Fruit fly (Drosophila melanogaster) whole organism, embryonic: Measurements from ENCODE around the gene CG31463.

Source experiments
- Abd-B ChIP-seq: fragments of 200-800 bp; sonication (Bioruptor generic); optimal IDR thresholded peaks from 2 replicates; lab custom pipeline; 2018; ENCODE audit warnings: missing biosample characterization, mild to moderate bottlenecking, missing genetic modification characterization, moderate library complexity
- BEAF-32 ChIP-seq: fragments of 200-800 bp; sonication (Bioruptor generic); optimal IDR thresholded peaks from 3 replicates; lab custom pipeline; 2017; ENCODE audit warnings: missing biosample characterization, missing genetic modification characterization, mild to moderate bottlenecking, moderate library complexity, missing genetic modification reagents
- Blimp-1 ChIP-seq: fragments of 200-800 bp; sonication (Bioruptor generic); optimal IDR thresholded peaks from 3 replicates; lab custom pipeline; 2018; ENCODE audit warnings: missing biosample characterization, missing genetic modification characterization, mild to moderate bottlenecking, moderate library complexity, missing genetic modification reagents
- CG11398 ChIP-seq: fragments of 200-800 bp; sonication (Bioruptor generic); optimal IDR thresholded peaks from 2 replicates; lab custom pipeline; 2016; ENCODE audit warnings: missing biosample characterization, missing genetic modification characterization
- CG11456 ChIP-seq: fragments of 200-800 bp; sonication (Bioruptor generic); IDR thresholded peaks from 3 replicates; pipeline ENCODE4 v1.3.6; 2022; ENCODE audit warnings: missing biosample characterization, missing genetic modification characterization
- CG11723 ChIP-seq: fragments of 200-800 bp; sonication (Bioruptor generic); optimal IDR thresholded peaks from 2 replicates; lab custom pipeline; 2017; ENCODE audit warnings: missing biosample characterization, mild to moderate bottlenecking, missing genetic modification characterization
- CG12104 ChIP-seq: fragments of 200-800 bp; sonication (Bioruptor generic); optimal IDR thresholded peaks from 3 replicates; lab custom pipeline; 2016; ENCODE audit warnings: missing biosample characterization, missing genetic modification characterization
- CG12391 ChIP-seq: fragments of 200-800 bp; sonication (Bioruptor generic); optimal IDR thresholded peaks from 3 replicates; lab custom pipeline; 2018; ENCODE audit warnings: missing biosample characterization, mild to moderate bottlenecking, missing genetic modification characterization, moderate library complexity
- CG14014 ChIP-seq: fragments of 200-800 bp; sonication (Bioruptor generic); IDR thresholded peaks from 2 replicates; pipeline ENCODE4 v1.3.6; 2022; ENCODE audit warnings: missing biosample characterization, missing genetic modification characterization
- CG17829 ChIP-seq: fragments of 200-800 bp; optimal IDR thresholded peaks from 2 replicates; lab custom pipeline; 2019; ENCODE audit warnings: missing biosample characterization, mild to moderate bottlenecking, missing genetic modification characterization, moderate library complexity
- CG18011 ChIP-seq: fragments of 200-800 bp; sonication (Bioruptor generic); optimal IDR thresholded peaks from 2 replicates; lab custom pipeline; 2017; ENCODE audit warnings: missing biosample characterization, missing genetic modification characterization, mild to moderate bottlenecking, moderate library complexity, missing genotype
- CG18262 ChIP-seq: fragments of 200-800 bp; optimal IDR thresholded peaks from 3 replicates; lab custom pipeline; 2019; ENCODE audit warnings: missing biosample characterization, mild to moderate bottlenecking, missing genetic modification characterization, moderate library complexity
- CG18476 ChIP-seq: fragments of 200-800 bp; sonication (Bioruptor generic); optimal IDR thresholded peaks from 2 replicates; lab custom pipeline; 2016; ENCODE audit warnings: missing biosample characterization, mild to moderate bottlenecking, missing genetic modification characterization
- CG2712 ChIP-seq: fragments of 200-800 bp; optimal IDR thresholded peaks from 3 replicates; lab custom pipeline; 2019; ENCODE audit warnings: missing biosample characterization, mild to moderate bottlenecking, missing genetic modification characterization, moderate library complexity
- CG3838 ChIP-seq: fragments of 200-800 bp; sonication (Bioruptor generic); optimal IDR thresholded peaks from 3 replicates; lab custom pipeline; 2016; ENCODE audit warnings: missing biosample characterization, missing genetic modification characterization
- CG6765 ChIP-seq: fragments of 200-800 bp; sonication (Bioruptor generic); optimal IDR thresholded peaks from 3 replicates; lab custom pipeline; 2017; ENCODE audit warnings: missing biosample characterization, mild to moderate bottlenecking, missing genetic modification characterization
- CG6791 ChIP-seq: fragments of 200-800 bp; sonication (Bioruptor generic); IDR thresholded peaks from 3 replicates; pipeline ENCODE4 v1.3.6; 2022; ENCODE audit warnings: missing biosample characterization, missing genetic modification characterization; ENCODE audit not compliant: partially characterized antibody
- CG8924 ChIP-seq: fragments of 200-800 bp; optimal IDR thresholded peaks from 3 replicates; lab custom pipeline; 2019; ENCODE audit warnings: missing biosample characterization, mild to moderate bottlenecking, missing genetic modification characterization, moderate library complexity
- CG9609 ChIP-seq: fragments of 200-800 bp; sonication (Bioruptor generic); optimal IDR thresholded peaks from 3 replicates; lab custom pipeline; 2016; ENCODE audit warnings: missing biosample characterization, missing genetic modification characterization
- CG9876 ChIP-seq: fragments of 200-800 bp; sonication (Bioruptor generic); optimal IDR thresholded peaks from 2 replicates; lab custom pipeline; 2016; ENCODE audit warnings: missing biosample characterization, missing genetic modification characterization
- CHES-1-like ChIP-seq: fragments of 200-800 bp; sonication (Bioruptor generic); optimal IDR thresholded peaks from 2 replicates; lab custom pipeline; 2016; ENCODE audit warnings: missing biosample characterization, missing genetic modification characterization
- CoRest ChIP-seq: fragments of 200-800 bp; sonication (Bioruptor generic); optimal IDR thresholded peaks from 3 replicates; lab custom pipeline; 2018; ENCODE audit warnings: missing biosample characterization, mild to moderate bottlenecking, missing genetic modification characterization, moderate library complexity
- Dip2 ChIP-seq: fragments of 200-800 bp; sonication (Bioruptor generic); IDR thresholded peaks from 2 replicates; pipeline ENCODE4 v1.3.6; 2022; ENCODE audit warnings: missing biosample characterization, missing genetic modification characterization
- Elba2 ChIP-seq: fragments of 200-800 bp; sonication (Bioruptor generic); optimal IDR thresholded peaks from 3 replicates; lab custom pipeline; 2016; ENCODE audit warnings: missing biosample characterization, missing genetic modification characterization
- Fer2 ChIP-seq: fragments of 200-800 bp; sonication (Bioruptor generic); optimal IDR thresholded peaks from 2 replicates; lab custom pipeline; 2018; ENCODE audit warnings: missing biosample characterization, mild to moderate bottlenecking, missing genetic modification characterization, moderate library complexity
- H2.0 ChIP-seq: fragments of 200-800 bp; sonication (Bioruptor generic); IDR thresholded peaks from 2 replicates; pipeline ENCODE4 v1.3.6; 2022; ENCODE audit warnings: missing biosample characterization, missing genetic modification characterization
- Hr39 ChIP-seq: fragments of >200 bp; optimal IDR thresholded peaks from 2 replicates; lab custom pipeline; 2017
- Hsf ChIP-seq: fragments of 200-800 bp; sonication (Bioruptor generic); optimal IDR thresholded peaks from 3 replicates; lab custom pipeline; 2016; ENCODE audit warnings: missing biosample characterization, missing genetic modification characterization
- Oaz ChIP-seq: fragments of 200-800 bp; sonication (Bioruptor generic); IDR thresholded peaks from 2 replicates; pipeline ENCODE4 v1.3.6; 2022; ENCODE audit warnings: missing biosample characterization, missing genetic modification characterization
- Sox100B ChIP-seq: fragments of 200-800 bp; sonication (Bioruptor generic); optimal IDR thresholded peaks from 3 replicates; lab custom pipeline; 2018; ENCODE audit warnings: missing biosample characterization, mild to moderate bottlenecking, missing genetic modification characterization
- Sry-β ChIP-seq: fragments of 200-800 bp; sonication (Bioruptor generic); optimal IDR thresholded peaks from 2 replicates; lab custom pipeline; 2018; ENCODE audit warnings: missing biosample characterization, mild to moderate bottlenecking, missing genetic modification characterization, moderate library complexity
- TFAM ChIP-seq: fragments of 200-800 bp; sonication (Bioruptor generic); optimal IDR thresholded peaks from 2 replicates; lab custom pipeline; 2017; ENCODE audit warnings: missing biosample characterization, missing genetic modification characterization, inconsistent platforms
- YL-1 ChIP-seq: fragments of 200-800 bp; sonication (Bioruptor generic); optimal IDR thresholded peaks from 3 replicates; lab custom pipeline; 2017; ENCODE audit warnings: missing biosample characterization, mild to moderate bottlenecking, missing genetic modification characterization
- amos ChIP-seq: fragments of 200-800 bp; sonication (Bioruptor generic); IDR thresholded peaks from 2 replicates; pipeline ENCODE4 v1.3.6; 2022; ENCODE audit warnings: missing biosample characterization, missing genetic modification characterization; ENCODE audit not compliant: partially characterized antibody
- ash1 ChIP-seq: fragments of 200-800 bp; sonication (Bioruptor generic); optimal IDR thresholded peaks from 2 replicates; lab custom pipeline; 2018; ENCODE audit warnings: missing biosample characterization, mild to moderate bottlenecking, missing genetic modification characterization
- bowl ChIP-seq: fragments of 200-800 bp; sonication (Bioruptor generic); IDR thresholded peaks from 2 replicates; pipeline ENCODE4 v1.3.6; 2022; ENCODE audit warnings: missing biosample characterization, missing genetic modification characterization
- cato ChIP-seq: fragments of 200-800 bp; sonication (Bioruptor generic); optimal IDR thresholded peaks from 2 replicates; lab custom pipeline; 2016; ENCODE audit warnings: missing biosample characterization, missing genetic modification characterization, borderline replicate concordance
- dimm ChIP-seq: fragments of 200-800 bp; sonication (Bioruptor generic); IDR thresholded peaks from 2 replicates; pipeline ENCODE4 v1.3.6; 2022; ENCODE audit warnings: missing biosample characterization, missing genetic modification characterization
- esg ChIP-seq: fragments of 200-800 bp; sonication (Bioruptor generic); conservative IDR thresholded peaks from 2 replicates; pipeline ENCODE4 v1.3.6; 2022; ENCODE audit warnings: missing biosample characterization, missing genetic modification characterization
- h ChIP-seq: fragments of >200 bp; optimal IDR thresholded peaks from 2 replicates; lab custom pipeline; 2017
- jigr1 ChIP-seq: fragments of 200-800 bp; sonication (Bioruptor generic); IDR thresholded peaks from 3 replicates; pipeline ENCODE4 v1.3.6; 2022; ENCODE audit warnings: missing biosample characterization, missing genetic modification characterization
- klu ChIP-seq: fragments of 200-800 bp; sonication (Bioruptor generic); IDR thresholded peaks from 2 replicates; pipeline ENCODE4 v1.3.6; 2022; ENCODE audit warnings: missing biosample characterization, missing genetic modification characterization
- maf-S ChIP-seq: fragments of 200-800 bp; sonication (Bioruptor generic); optimal IDR thresholded peaks from 2 replicates; lab custom pipeline; 2016; ENCODE audit warnings: missing biosample characterization, missing genetic modification characterization
- mam ChIP-seq: fragments of 200-800 bp; sonication (Bioruptor generic); optimal IDR thresholded peaks from 3 replicates; lab custom pipeline; 2016; ENCODE audit warnings: missing biosample characterization, missing genetic modification characterization
- nom ChIP-seq: fragments of 200-800 bp; sonication (Bioruptor generic); optimal IDR thresholded peaks from 2 replicates; lab custom pipeline; 2017; ENCODE audit warnings: missing biosample characterization, missing genetic modification characterization, mild to moderate bottlenecking, moderate library complexity, missing genetic modification reagents
- p53 ChIP-seq: fragments of 200-800 bp; sonication (Bioruptor generic); optimal IDR thresholded peaks from 2 replicates; lab custom pipeline; 2016; ENCODE audit warnings: missing biosample characterization, missing genetic modification characterization
- pan ChIP-seq, 4 experiments: fragments of >200 bp in 3 of 4; fragments of 200-800 bp in 1 of 4; sonication (Bioruptor generic) in 1 of 4; optimal IDR thresholded peaks in 3 of 4; IDR thresholded peaks in 1 of 4; 2 replicates each; pipeline versions ENCODE4 v1.3.6 to Lab custom; 2017 to 2022; ENCODE audit warnings: missing biosample characterization in 2 of 4, missing genetic modification characterization in 2 of 4, mixed read lengths in 1 of 4
- phol ChIP-seq: fragments of 200-800 bp; sonication (Bioruptor generic); optimal IDR thresholded peaks from 3 replicates; lab custom pipeline; 2018; ENCODE audit warnings: missing biosample characterization, mild to moderate bottlenecking, missing genetic modification characterization, moderate library complexity
- sima ChIP-seq: fragments of 200-800 bp; sonication (Bioruptor generic); optimal IDR thresholded peaks from 2 replicates; lab custom pipeline; 2016; ENCODE audit warnings: missing biosample characterization, missing genetic modification characterization
- slbo ChIP-seq: fragments of 200-800 bp; sonication (Bioruptor generic); IDR thresholded peaks from 2 replicates; pipeline ENCODE4 v1.3.6; 2022; ENCODE audit warnings: missing biosample characterization, missing genetic modification characterization
- toy ChIP-seq: fragments of 200-800 bp; sonication (Bioruptor generic); IDR thresholded peaks from 2 replicates; pipeline ENCODE4 v1.3.6; 2022; ENCODE audit warnings: missing biosample characterization, missing genetic modification characterization
- vnd ChIP-seq: fragments of 200-800 bp; sonication (Bioruptor generic); IDR thresholded peaks from 3 replicates; pipeline ENCODE4 v1.3.6; 2022; ENCODE audit warnings: missing biosample characterization, missing genetic modification characterization; ENCODE audit not compliant: partially characterized antibody

Gene CG31463

dm6 chr3R:8305110-8305509 is 13.0 kb downstream of the CG31463 start, which contains the start of gene Sgt1 (continued):
- TF ChIP-seq CG11723 (GFP tag; lab: Kevin White, UChicago) (no peak), Hr39 (no peak), pan (optimal IDR thresholded peaks at IDR 0.05; lab: Kevin White, UChicago) (no peak), pan (GFP tag; optimal IDR thresholded peaks at IDR 0.05 in 1 of 2, IDR thresholded peaks at IDR 0.05 in 1 of 2) (no peak), maf-S (GFP tag; lab: Kevin White, UChicago) (peak; percentile 52), sima (GFP tag; lab: Kevin White, UChicago) (no peak), h (lab: Kevin White, UChicago) (no peak), CHES-1-like (peak; percentile 47), CG3838 (GFP tag; lab: Kevin White, UChicago) (no peak), YL-1 (peak; percentile 87), CoRest (tag; lab: Kevin White, UChicago) (peak; percentile 55), p53 (peak; percentile 22), cato (GFP tag; lab: Kevin White, UChicago) (no peak), jigr1 (no peak), vnd (GFP tag; lab: Robert Waterston, UW) (peak; percentile 72), CG12104 (GFP tag; lab: Kevin White, UChicago) (no peak), klu (GFP tag; lab: Robert Waterston, UW) (no peak), Blimp-1 (GFP tag; lab: Kevin White, UChicago) (no peak), CG18011 (no peak), Fer2 (tag; lab: Kevin White, UChicago) (peak; percentile 14), CG6791 (GFP tag; lab: Robert Waterston, UW) (peak; percentile 86), CG12391 (tag; lab: Kevin White, UChicago) (peak; percentile 46), CG11456 (GFP tag; lab: Robert Waterston, UW) (no peak), CG2712 (tag; lab: Kevin White, UChicago) (peak; percentile 56), bowl (no peak), CG17829 (tag; lab: Kevin White, UChicago) (peak; percentile 63), TFAM (no peak), Elba2 (GFP tag; lab: Kevin White, UChicago) (no peak), esg (no peak), H2.0 (GFP tag; lab: Robert Waterston, UW) (no peak), CG18476 (GFP tag; lab: Kevin White, UChicago) (no peak), CG6765 (no peak), CG8924 (peak; percentile 7), Hsf (GFP tag; lab: Kevin White, UChicago) (peak; percentile 60), mam (peak; percentile 73), Dip2 (GFP tag; lab: Robert Waterston, UW) (no peak), dimm (GFP tag; lab: Robert Waterston, UW) (no peak), phol (tag; lab: Kevin White, UChicago) (peak; percentile 69), Sox100B (GFP tag; lab: Kevin White, UChicago) (no peak), amos (GFP tag; lab: Robert Waterston, UW) (peak; percentile 85), BEAF-32 (GFP tag; lab: Kevin White, UChicago) (peak; percentile 78), CG14014 (GFP tag; lab: Robert Waterston, UW) (no peak), nom (GFP tag; lab: Kevin White, UChicago) (no peak), slbo (peak; percentile 71), CG18262 (tag; lab: Kevin White, UChicago) (no peak), CG9609 (peak; percentile 59), CG11398 (no peak), toy (GFP tag; lab: Robert Waterston, UW) (no peak), Oaz (GFP tag; lab: Robert Waterston, UW) (no peak), CG9876 (GFP tag; lab: Kevin White, UChicago) (no peak), ash1 (GFP tag; lab: Kevin White, UChicago) (no peak), Abd-B (GFP tag; lab: Kevin White, UChicago) (no peak), Sry-β (GFP tag; lab: Kevin White, UChicago) (no peak)
